Worm (Caenorhabditis elegans) whole organism, L3 larva: ENCODE data around the gene F58G1.3.
A peak's percentile ranks its signal among the peaks of the same experiment; 100 is the strongest.

Experiments
- R02D3.7 ChIP-seq: fragments of 150-350 bp; optimal IDR thresholded peaks from 2 replicates; lab custom pipeline; 2014; ENCODE audit warnings: missing biosample characterization, missing genetic modification characterization
- ZK546.5 ChIP-seq: sonication (generic microtip); optimal IDR thresholded peaks from 2 replicates; lab custom pipeline; 2017; ENCODE audit warnings: missing biosample characterization, missing genetic modification characterization
- aly-2 ChIP-seq: fragments of 150-350 bp; optimal IDR thresholded peaks from 2 replicates; lab custom pipeline; 2014; ENCODE audit warnings: missing biosample characterization, missing genetic modification characterization
- ama-1 ChIP-seq: fragments of 150-350 bp; optimal IDR thresholded peaks from 2 replicates; lab custom pipeline; 2018
- ceh-16 ChIP-seq: sonication (generic microtip); optimal IDR thresholded peaks from 2 replicates; lab custom pipeline; 2017; ENCODE audit warnings: missing biosample characterization, missing genetic modification characterization
- ceh-28 ChIP-seq: fragments of 150-350 bp; optimal IDR thresholded peaks from 2 replicates; lab custom pipeline; 2014; ENCODE audit warnings: missing biosample characterization, missing genetic modification reagents, missing genetic modification characterization
- ceh-82 ChIP-seq: fragments of 150-350 bp; optimal IDR thresholded peaks from 2 replicates; lab custom pipeline; 2014; ENCODE audit warnings: missing biosample characterization, missing genetic modification characterization
- ceh-9 ChIP-seq: sonication (generic microtip); optimal IDR thresholded peaks from 2 replicates; lab custom pipeline; 2018; ENCODE audit warnings: missing biosample characterization, missing genetic modification characterization
- daf-12 ChIP-seq: fragments of 150-350 bp; optimal IDR thresholded peaks from 2 replicates; lab custom pipeline; 2014; ENCODE audit warnings: missing biosample characterization, missing genetic modification reagents, missing genetic modification characterization
- egl-27 ChIP-seq: sonication (generic microtip); optimal IDR thresholded peaks from 4 replicates; lab custom pipeline; 2017; ENCODE audit warnings: missing biosample characterization, missing genetic modification reagents, missing genetic modification characterization
- egl-5 ChIP-seq: fragments of 150-350 bp; optimal IDR thresholded peaks from 2 replicates; lab custom pipeline; 2017; ENCODE audit warnings: missing biosample characterization, missing genetic modification reagents, missing genetic modification characterization, inconsistent platforms
- elt-2 ChIP-seq: sonication (generic microtip); optimal IDR thresholded peaks from 2 replicates; lab custom pipeline; 2016; ENCODE audit warnings: missing genetic modification reagents, mild to moderate bottlenecking, missing genetic modification characterization, missing compliant biosample characterization
- elt-3 ChIP-seq, 3 experiments: fragments of 150-350 bp in 1 of 3; sonication (generic microtip) in 2 of 3; optimal IDR thresholded peaks; 2 replicates in 2 of 3; 4 replicates in 1 of 3; lab custom pipeline; 2014 to 2017; ENCODE audit warnings: missing biosample characterization in 3 of 3, missing genetic modification characterization in 3 of 3
- eor-1 ChIP-seq, 2 experiments: fragments of 150-350 bp; optimal IDR thresholded peaks; 2 replicates each; lab custom pipeline; 2014 to 2018; ENCODE audit warnings: missing biosample characterization in 2 of 2, missing genetic modification characterization in 2 of 2
- fkh-10 ChIP-seq: sonication (generic microtip); optimal IDR thresholded peaks from 2 replicates; lab custom pipeline; 2017; ENCODE audit warnings: missing biosample characterization, missing genetic modification reagents, missing genetic modification characterization
- fkh-2 ChIP-seq: fragments of 150-350 bp; optimal IDR thresholded peaks from 2 replicates; lab custom pipeline; 2014; ENCODE audit warnings: missing biosample characterization, missing genetic modification reagents, missing genetic modification characterization
- hmg-11 ChIP-seq: sonication (generic microtip); optimal IDR thresholded peaks from 2 replicates; lab custom pipeline; 2016; ENCODE audit warnings: missing genetic modification characterization, missing compliant biosample characterization
- jun-1 ChIP-seq: fragments of 150-350 bp; optimal IDR thresholded peaks from 2 replicates; lab custom pipeline; 2014; ENCODE audit warnings: missing biosample characterization, missing genetic modification reagents, missing genetic modification characterization
- lin-15B ChIP-seq: fragments of 150-350 bp; optimal IDR thresholded peaks from 2 replicates; lab custom pipeline; 2014; ENCODE audit warnings: missing biosample characterization, missing genetic modification characterization
- lsy-12 ChIP-seq: sonication (generic microtip); optimal IDR thresholded peaks from 2 replicates; lab custom pipeline; 2016; ENCODE audit warnings: mild to moderate bottlenecking, missing genetic modification characterization, missing compliant biosample characterization
- mml-1 ChIP-seq: fragments of 150-350 bp; sonication (generic microtip); optimal IDR thresholded peaks from 3 replicates; lab custom pipeline; 2014; ENCODE audit warnings: missing biosample characterization, missing genetic modification characterization
- nfya-1 ChIP-seq: sonication (generic microtip); optimal IDR thresholded peaks from 2 replicates; lab custom pipeline; 2017; ENCODE audit warnings: missing genetic modification characterization, mild to moderate bottlenecking, missing compliant biosample characterization, antibody characterized with exemption, moderate library complexity; ENCODE audit not compliant: insufficient read depth
- nhr-11 ChIP-seq: fragments of 150-350 bp; optimal IDR thresholded peaks from 2 replicates; lab custom pipeline; 2014; ENCODE audit warnings: missing biosample characterization, missing genetic modification characterization
- nhr-12 ChIP-seq: fragments of 150-350 bp; optimal IDR thresholded peaks from 2 replicates; lab custom pipeline; 2014; ENCODE audit warnings: missing biosample characterization, missing genetic modification characterization
- nhr-23 ChIP-seq: fragments of 150-350 bp; optimal IDR thresholded peaks from 2 replicates; lab custom pipeline; 2014; ENCODE audit warnings: missing biosample characterization, missing genetic modification reagents, missing genetic modification characterization
- nhr-237 ChIP-seq: fragments of 150-350 bp; optimal IDR thresholded peaks from 2 replicates; lab custom pipeline; 2014; ENCODE audit warnings: missing biosample characterization, missing genetic modification characterization
- nhr-28 ChIP-seq: fragments of 150-350 bp; optimal IDR thresholded peaks from 2 replicates; lab custom pipeline; 2014; ENCODE audit warnings: missing biosample characterization, missing genetic modification characterization
- nhr-43 ChIP-seq: sonication (generic microtip); optimal IDR thresholded peaks from 2 replicates; lab custom pipeline; 2016; ENCODE audit warnings: mild to moderate bottlenecking, missing genetic modification characterization, missing compliant biosample characterization; ENCODE audit not compliant: poor library complexity, severe bottlenecking
- nhr-67 ChIP-seq: fragments of 150-350 bp; optimal IDR thresholded peaks from 2 replicates; lab custom pipeline; 2014; ENCODE audit warnings: missing biosample characterization, missing genetic modification characterization
- nhr-77 ChIP-seq: fragments of 150-350 bp; optimal IDR thresholded peaks from 2 replicates; lab custom pipeline; 2014; ENCODE audit warnings: missing biosample characterization, missing genetic modification characterization
- pha-4 ChIP-seq: fragments of 150-350 bp; optimal IDR thresholded peaks from 2 replicates; lab custom pipeline; 2014; ENCODE audit warnings: missing biosample characterization, missing genetic modification reagents, missing genetic modification characterization
- pqm-1 ChIP-seq: fragments of 150-350 bp; optimal IDR thresholded peaks from 2 replicates; lab custom pipeline; 2017; ENCODE audit warnings: missing biosample characterization, missing genetic modification characterization, inconsistent platforms
- sea-2 ChIP-seq: fragments of 150-350 bp; sonication (generic microtip); optimal IDR thresholded peaks from 4 replicates; lab custom pipeline; 2014; ENCODE audit warnings: missing biosample characterization, missing genetic modification reagents, missing genetic modification characterization
- skn-1 ChIP-seq: fragments of 150-350 bp; optimal IDR thresholded peaks from 2 replicates; lab custom pipeline; 2014; ENCODE audit warnings: missing biosample characterization, missing genetic modification characterization
- snpc-4 ChIP-seq: fragments of 150-350 bp; optimal IDR thresholded peaks from 2 replicates; lab custom pipeline; 2014; ENCODE audit warnings: missing biosample characterization, missing genetic modification characterization
- tbx-2 ChIP-seq: sonication (generic microtip); optimal IDR thresholded peaks from 2 replicates; lab custom pipeline; 2016; ENCODE audit warnings: mild to moderate bottlenecking, missing genetic modification characterization, missing compliant biosample characterization
- unc-39 ChIP-seq: sonication (generic microtip); optimal IDR thresholded peaks from 4 replicates; lab custom pipeline; 2017; ENCODE audit warnings: missing biosample characterization, missing genetic modification characterization
- unc-62 ChIP-seq: fragments of 150-350 bp; sonication (generic microtip); optimal IDR thresholded peaks from 4 replicates; lab custom pipeline; 2014; ENCODE audit warnings: missing biosample characterization, missing genetic modification reagents, missing genetic modification characterization
- ztf-11 ChIP-seq: fragments of 150-350 bp; optimal IDR thresholded peaks from 2 replicates; lab custom pipeline; 2014; ENCODE audit warnings: missing biosample characterization, missing genetic modification characterization
- ztf-4 ChIP-seq: fragments of 150-350 bp; optimal IDR thresholded peaks from 2 replicates; lab custom pipeline; 2014; ENCODE audit warnings: missing biosample characterization, missing genetic modification characterization

The F58G1.3 gene

DNA sequence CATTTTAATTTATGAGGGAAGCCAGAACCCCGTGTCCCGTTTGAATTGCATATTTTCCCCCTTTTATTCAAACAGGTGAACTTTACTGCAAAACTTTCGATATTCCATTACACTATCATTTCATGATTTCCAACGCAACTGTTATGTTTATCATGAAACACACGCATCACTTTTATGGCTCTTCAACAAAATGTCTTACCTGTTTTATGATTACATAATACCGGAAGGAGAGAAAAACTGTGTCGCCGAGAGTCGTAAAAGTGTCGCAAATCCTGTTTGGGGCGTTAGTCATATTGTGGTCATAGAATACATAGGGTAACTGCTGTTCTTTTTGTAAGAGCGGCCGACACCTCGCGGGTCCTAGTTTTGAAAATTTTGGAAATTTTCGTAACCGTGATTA lies 35.7 kb downstream of the F58G1.3 start:
- peak; percentile 18 for TF ChIP-seq pqm-1
- TF ChIP-seq fkh-10 (GFP tag; lab: Kevin White, UChicago): no peak
- no peak for TF ChIP-seq tbx-2 (tag; lab: Kevin White, UChicago)
- TF ChIP-seq nhr-67: no peak
- TF ChIP-seq aly-2: no peak
- no peak for TF ChIP-seq ceh-16 (tag; lab: Kevin White, UChicago)
- no peak for TF ChIP-seq daf-12 (tag; lab: Kevin White, UChicago)
- peak; percentile 57 for TF ChIP-seq elt-2 (tag; lab: Kevin White, UChicago)
- no peak for TF ChIP-seq ztf-4 (tag; lab: Kevin White, UChicago)
- TF ChIP-seq egl-27 (tag; lab: Kevin White, UChicago): no peak
- TF ChIP-seq eor-1 (tag; optimal IDR thresholded peaks at IDR 0.05; lab: Kevin White, UChicago): no peak
- TF ChIP-seq lin-15B: no peak
- no peak for TF ChIP-seq unc-62 (GFP tag; lab: Kevin White, UChicago)
- TF ChIP-seq nhr-43 (tag; lab: Kevin White, UChicago): no peak
- no peak for TF ChIP-seq nhr-237 (tag; lab: Kevin White, UChicago)
- no peak for TF ChIP-seq pha-4 (tag; lab: Kevin White, UChicago)
- TF ChIP-seq nhr-28 (tag; lab: Kevin White, UChicago): no peak
- TF ChIP-seq jun-1 (tag; lab: Kevin White, UChicago): peak; percentile 26
- TF ChIP-seq ama-1 (lab: Kevin White, UChicago): no peak
- TF ChIP-seq nhr-23 (tag; lab: Kevin White, UChicago): no peak
- TF ChIP-seq lsy-12 (tag; lab: Kevin White, UChicago): no peak
- no peak for TF ChIP-seq ztf-11 (tag; lab: Kevin White, UChicago)
- TF ChIP-seq nhr-11 (tag; lab: Kevin White, UChicago): no peak
- TF ChIP-seq skn-1: no peak
- no peak for TF ChIP-seq nhr-12 (tag; lab: Kevin White, UChicago)
- TF ChIP-seq, all 47 proteins: peak for 3

DNA sequence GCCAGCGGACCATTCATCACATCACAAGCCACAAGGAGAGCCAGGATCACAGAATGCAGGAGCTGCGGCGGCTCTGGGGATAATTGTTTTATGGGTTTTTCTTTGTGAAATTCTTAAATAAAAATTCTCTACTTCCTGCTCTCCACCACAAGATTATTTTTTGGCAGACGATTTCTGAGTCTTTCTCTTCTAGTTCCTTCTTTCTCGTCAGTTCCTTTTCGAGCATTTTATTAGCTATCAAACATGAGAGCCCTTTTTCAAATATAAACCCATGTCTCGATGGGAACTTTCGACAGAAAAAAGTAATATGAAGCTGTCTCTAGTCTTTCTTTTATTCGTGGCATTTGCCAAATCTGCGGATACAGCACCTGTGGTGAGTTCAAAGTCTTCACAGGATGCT lies 39.7 kb downstream of the F58G1.3 start, which contains the start of gene F35C5.3:
Gene F35C5.3, plus strand, starts transcription at position 301 of the 400 bp plus-strand sequence.
- TF ChIP-seq elt-3 (tag; optimal IDR thresholded peaks at IDR 0.05; lab: Kevin White, UChicago): no peak
- TF ChIP-seq egl-5 (tag; lab: Kevin White, UChicago): no peak
- TF ChIP-seq ceh-82 (tag; lab: Kevin White, UChicago): no peak

DNA sequence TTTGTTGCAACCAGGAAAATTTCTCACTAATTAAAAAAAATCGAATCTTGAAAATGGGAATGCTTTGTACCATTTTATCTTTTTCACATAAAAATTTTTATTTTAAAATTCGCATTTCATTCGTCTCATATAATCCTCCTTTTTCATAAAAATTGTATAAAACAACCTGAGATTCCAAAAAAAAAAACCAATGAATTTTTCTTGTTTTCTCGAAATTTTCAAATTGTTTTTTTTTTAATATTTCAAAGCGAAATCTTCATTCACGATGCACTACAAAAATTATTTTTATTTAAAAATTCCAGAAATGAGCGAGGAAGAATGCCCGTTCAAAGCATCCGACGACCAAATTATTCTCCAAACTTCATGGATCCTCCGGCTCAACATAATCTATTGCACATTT lies 43.2 kb downstream of the F58G1.3 start, which contains the start of gene sra-14:
Gene sra-14, plus strand, starts transcription at position 301 of the 400 bp plus-strand sequence.
- TF ChIP-seq nhr-67 (no peak), ZK546.5 (tag; lab: Kevin White, UChicago) (no peak), egl-27 (tag; lab: Kevin White, UChicago) (no peak), snpc-4 (no peak), nhr-237 (tag; lab: Kevin White, UChicago) (no peak), nhr-28 (tag; lab: Kevin White, UChicago) (no peak), ceh-16 (tag; lab: Kevin White, UChicago) (no peak), fkh-2 (tag; lab: Kevin White, UChicago) (no peak), ztf-11 (tag; lab: Kevin White, UChicago) (no peak), ceh-9 (tag; lab: Kevin White, UChicago) (no peak), nfya-1 (tag; lab: Kevin White, UChicago) (no peak), aly-2 (no peak), nhr-43 (tag; lab: Kevin White, UChicago) (no peak), nhr-77 (tag; lab: Kevin White, UChicago) (no peak), ztf-4 (tag; lab: Kevin White, UChicago) (no peak), R02D3.7 (tag; lab: Kevin White, UChicago) (no peak), hmg-11 (tag; lab: Kevin White, UChicago) (no peak), ceh-28 (no peak), sea-2 (GFP tag; lab: Kevin White, UChicago) (no peak)

DNA sequence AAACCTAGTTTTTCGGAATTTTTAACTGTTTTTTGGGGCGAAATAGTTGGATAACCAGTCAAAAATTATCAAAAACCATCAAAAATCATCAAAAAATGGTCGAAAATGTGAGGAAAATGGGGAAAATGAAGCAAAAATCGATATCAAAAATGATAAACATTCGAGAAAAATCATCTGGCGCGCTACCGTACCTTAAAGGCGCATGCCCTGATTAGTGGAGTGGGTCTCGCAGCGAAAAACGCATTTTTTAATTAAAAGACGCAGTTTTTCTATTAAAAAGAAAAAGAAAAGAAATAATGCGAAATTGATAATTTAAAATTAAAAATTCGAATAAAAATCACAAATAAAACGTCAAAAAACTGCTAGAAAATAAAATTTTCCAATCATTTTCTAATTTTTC lies 47.7 kb downstream of the F58G1.3 start, which contains the start of gene F35C5.1:
Gene F35C5.1, plus strand, starts transcription at position 399 of the 400 bp plus-strand sequence.
- TF ChIP-seq egl-27 (tag; lab: Kevin White, UChicago) (no peak), ZK546.5 (tag; lab: Kevin White, UChicago) (no peak), nhr-11 (tag; lab: Kevin White, UChicago) (no peak), nhr-12 (tag; lab: Kevin White, UChicago) (no peak), unc-39 (tag; lab: Kevin White, UChicago) (no peak), mml-1 (no peak)
